Worm (Caenorhabditis elegans) whole organism, L2 larva: ENCODE measurements around the gene vps-53.
A peak's percentile ranks its signal among the peaks of the same experiment; 100 is the strongest.

ENCODE experiments used
- C34F6.9 ChIP-seq: fragments of 150-350 bp; optimal IDR thresholded peaks from 2 replicates; lab custom pipeline; 2014; ENCODE audit warnings: missing biosample characterization, missing genetic modification characterization
- F13H6.1 ChIP-seq: sonication (generic microtip); optimal IDR thresholded peaks from 2 replicates; lab custom pipeline; 2016; ENCODE audit warnings: missing genetic modification characterization, missing compliant biosample characterization
- R02D3.7 ChIP-seq: fragments of 150-350 bp; optimal IDR thresholded peaks from 2 replicates; lab custom pipeline; 2014; ENCODE audit warnings: missing biosample characterization, missing genetic modification characterization
- Y55F3AM.14 ChIP-seq: fragments of 200-800 bp; sonication (Bioruptor generic); optimal IDR thresholded peaks from 2 replicates; lab custom pipeline; 2018; ENCODE audit warnings: mild to moderate bottlenecking, missing genetic modification characterization, missing compliant biosample characterization
- ZK546.5 ChIP-seq: sonication (generic microtip); optimal IDR thresholded peaks from 2 replicates; lab custom pipeline; 2017; ENCODE audit warnings: missing biosample characterization, missing genetic modification characterization
- alr-1 ChIP-seq: fragments of 150-350 bp; optimal IDR thresholded peaks from 2 replicates; lab custom pipeline; 2014; ENCODE audit warnings: missing biosample characterization, missing genetic modification characterization
- aly-2 ChIP-seq: fragments of 150-350 bp; optimal IDR thresholded peaks from 2 replicates; lab custom pipeline; 2014; ENCODE audit warnings: missing biosample characterization, missing genetic modification characterization
- ama-1 ChIP-seq: fragments of 150-350 bp; optimal IDR thresholded peaks from 2 replicates; lab custom pipeline; 2018; ENCODE audit warnings: inconsistent platforms
- blmp-1 ChIP-seq: sonication (generic microtip); optimal IDR thresholded peaks from 2 replicates; lab custom pipeline; 2017; ENCODE audit warnings: missing genetic modification characterization, mild to moderate bottlenecking, missing compliant biosample characterization, antibody characterized with exemption, moderate library complexity; ENCODE audit not compliant: insufficient read depth
- ceh-16 ChIP-seq: fragments of 150-350 bp; optimal IDR thresholded peaks from 2 replicates; lab custom pipeline; 2014; ENCODE audit warnings: missing biosample characterization, missing genetic modification characterization
- ceh-82 ChIP-seq: fragments of 150-350 bp; optimal IDR thresholded peaks from 2 replicates; lab custom pipeline; 2014; ENCODE audit warnings: missing biosample characterization, missing genetic modification characterization
- crh-2 ChIP-seq: sonication (generic microtip); optimal IDR thresholded peaks from 2 replicates; lab custom pipeline; 2017; ENCODE audit warnings: missing biosample characterization, missing genetic modification characterization
- dmd-4 ChIP-seq: sonication (generic microtip); optimal IDR thresholded peaks from 2 replicates; lab custom pipeline; 2017; ENCODE audit warnings: missing biosample characterization, missing genetic modification characterization
- egl-27 ChIP-seq: sonication (generic microtip); optimal IDR thresholded peaks from 3 replicates; lab custom pipeline; 2017; ENCODE audit warnings: missing biosample characterization, missing genetic modification reagents, missing genetic modification characterization
- elt-1 ChIP-seq: fragments of 150-350 bp; optimal IDR thresholded peaks from 2 replicates; lab custom pipeline; 2014; ENCODE audit warnings: missing biosample characterization, missing genetic modification characterization
- elt-3 ChIP-seq: sonication (generic microtip); optimal IDR thresholded peaks from 2 replicates; lab custom pipeline; 2017; ENCODE audit warnings: missing biosample characterization, missing genetic modification characterization
- fos-1 ChIP-seq: fragments of 150-350 bp; optimal IDR thresholded peaks from 2 replicates; lab custom pipeline; 2014; ENCODE audit warnings: missing biosample characterization, missing genetic modification characterization
- gmeb-1 ChIP-seq: fragments of 150-350 bp; optimal IDR thresholded peaks from 2 replicates; lab custom pipeline; 2014; ENCODE audit warnings: missing biosample characterization, missing genetic modification characterization
- lin-11 ChIP-seq: fragments of 150-350 bp; sonication (generic microtip); optimal IDR thresholded peaks from 2 replicates; lab custom pipeline; 2014; ENCODE audit warnings: missing biosample characterization, missing genetic modification characterization, inconsistent platforms, mixed read lengths
- lin-13 ChIP-seq: fragments of 150-350 bp; optimal IDR thresholded peaks from 2 replicates; lab custom pipeline; 2014; ENCODE audit warnings: missing biosample characterization, missing genetic modification reagents, missing genetic modification characterization
- lin-39 ChIP-seq: fragments of 150-350 bp; optimal IDR thresholded peaks from 2 replicates; lab custom pipeline; 2014; ENCODE audit warnings: missing biosample characterization, missing genetic modification reagents, missing genetic modification characterization
- lsy-2 ChIP-seq, 2 experiments: fragments of 150-350 bp in 1 of 2; sonication (generic microtip) in 1 of 2; optimal IDR thresholded peaks; 2 replicates each; lab custom pipeline; 2014 to 2017; ENCODE audit warnings: missing biosample characterization in 2 of 2, missing genetic modification characterization in 2 of 2
- mab-5 ChIP-seq: fragments of 150-350 bp; optimal IDR thresholded peaks from 2 replicates; lab custom pipeline; 2014; ENCODE audit warnings: missing biosample characterization, missing genetic modification characterization
- mbf-1 ChIP-seq: sonication (generic microtip); optimal IDR thresholded peaks from 2 replicates; lab custom pipeline; 2017; ENCODE audit warnings: missing biosample characterization, missing genetic modification characterization
- mdl-1 ChIP-seq, 2 experiments: fragments of 150-350 bp in 1 of 2; sonication (generic microtip) in 1 of 2; optimal IDR thresholded peaks; 2 replicates each; lab custom pipeline; 2017; ENCODE audit warnings: missing biosample characterization in 2 of 2, missing genetic modification characterization in 2 of 2
- nhr-10 ChIP-seq: sonication (generic microtip); optimal IDR thresholded peaks from 2 replicates; lab custom pipeline; 2017; ENCODE audit warnings: missing biosample characterization, missing genetic modification characterization
- nhr-11 ChIP-seq: fragments of 150-350 bp; optimal IDR thresholded peaks from 2 replicates; lab custom pipeline; 2014; ENCODE audit warnings: missing biosample characterization, missing genetic modification characterization
- nhr-12 ChIP-seq: fragments of 150-350 bp; optimal IDR thresholded peaks from 2 replicates; lab custom pipeline; 2014; ENCODE audit warnings: missing biosample characterization, missing genetic modification characterization
- nhr-129 ChIP-seq: fragments of 150-350 bp; optimal IDR thresholded peaks from 2 replicates; lab custom pipeline; 2014; ENCODE audit warnings: missing biosample characterization, missing genetic modification characterization
- nhr-21 ChIP-seq: fragments of 150-350 bp; optimal IDR thresholded peaks from 2 replicates; lab custom pipeline; 2014; ENCODE audit warnings: missing biosample characterization, missing genetic modification characterization
- nhr-23 ChIP-seq: fragments of 150-350 bp; optimal IDR thresholded peaks from 2 replicates; lab custom pipeline; 2014; ENCODE audit warnings: missing biosample characterization, missing genetic modification reagents, missing genetic modification characterization
- nhr-237 ChIP-seq: fragments of 150-350 bp; optimal IDR thresholded peaks from 2 replicates; lab custom pipeline; 2014; ENCODE audit warnings: missing biosample characterization, missing genetic modification characterization
- nhr-25 ChIP-seq: fragments of 150-350 bp; sonication (generic microtip); optimal IDR thresholded peaks from 3 replicates; lab custom pipeline; 2014; ENCODE audit warnings: missing biosample characterization, missing genetic modification characterization
- nhr-6 ChIP-seq: fragments of 150-350 bp; optimal IDR thresholded peaks from 2 replicates; lab custom pipeline; 2014; ENCODE audit warnings: missing biosample characterization, missing genetic modification characterization
- nhr-77 ChIP-seq: fragments of 150-350 bp; optimal IDR thresholded peaks from 2 replicates; lab custom pipeline; 2014; ENCODE audit warnings: missing biosample characterization, missing genetic modification characterization
- peb-1 ChIP-seq: fragments of 150-350 bp; optimal IDR thresholded peaks from 2 replicates; lab custom pipeline; 2014; ENCODE audit warnings: missing biosample characterization, missing genetic modification characterization
- sem-4 ChIP-seq: fragments of 150-350 bp; optimal IDR thresholded peaks from 2 replicates; lab custom pipeline; 2014; ENCODE audit warnings: missing biosample characterization, missing genetic modification reagents, missing genetic modification characterization
- skn-1 ChIP-seq: sonication (generic microtip); optimal IDR thresholded peaks from 2 replicates; lab custom pipeline; 2017; ENCODE audit warnings: missing biosample characterization, missing genetic modification characterization
- sma-3 ChIP-seq: sonication (generic microtip); optimal IDR thresholded peaks from 2 replicates; lab custom pipeline; 2016; ENCODE audit warnings: missing genetic modification reagents, missing genetic modification characterization, missing compliant biosample characterization
- sma-9 ChIP-seq, 2 experiments: fragments of 150-350 bp in 1 of 2; sonication (generic microtip) in 1 of 2; optimal IDR thresholded peaks; 2 replicates each; lab custom pipeline; 2014 to 2016; ENCODE audit warnings: missing genetic modification characterization in 2 of 2, mild to moderate bottlenecking in 1 of 2, missing biosample characterization in 1 of 2, missing compliant biosample characterization in 1 of 2, missing genetic modification reagents in 1 of 2, moderate library complexity in 1 of 2
- snpc-4 ChIP-seq: fragments of 150-350 bp; optimal IDR thresholded peaks from 2 replicates; lab custom pipeline; 2014; ENCODE audit warnings: missing biosample characterization, missing genetic modification characterization
- unc-39 ChIP-seq: fragments of 150-350 bp; optimal IDR thresholded peaks from 2 replicates; lab custom pipeline; 2014; ENCODE audit warnings: missing biosample characterization, missing genetic modification characterization
- unc-55 ChIP-seq: fragments of 150-350 bp; sonication (generic microtip); optimal IDR thresholded peaks from 3 replicates; lab custom pipeline; 2014; ENCODE audit warnings: missing biosample characterization, missing genetic modification reagents, missing genetic modification characterization
- unc-62 ChIP-seq: fragments of 150-350 bp; optimal IDR thresholded peaks from 2 replicates; lab custom pipeline; 2014; ENCODE audit warnings: missing biosample characterization, missing genetic modification reagents, missing genetic modification characterization
- zag-1 ChIP-seq: fragments of 150-350 bp; optimal IDR thresholded peaks from 2 replicates; lab custom pipeline; 2014; ENCODE audit warnings: missing biosample characterization, missing genetic modification characterization
- ztf-1 ChIP-seq: fragments of 200-800 bp; sonication (Bioruptor generic); conservative IDR thresholded peaks from 2 replicates; pipeline ENCODE4 v1.3.6; 2022; ENCODE audit warnings: missing genetic modification characterization, missing compliant biosample characterization
- ztf-11 ChIP-seq: sonication (generic microtip); optimal IDR thresholded peaks from 2 replicates; lab custom pipeline; 2017; ENCODE audit warnings: missing biosample characterization, missing genetic modification characterization
- ztf-4 ChIP-seq: fragments of 150-350 bp; optimal IDR thresholded peaks from 2 replicates; lab custom pipeline; 2014; ENCODE audit warnings: missing biosample characterization, missing genetic modification characterization

vps-53 gene

DNA sequence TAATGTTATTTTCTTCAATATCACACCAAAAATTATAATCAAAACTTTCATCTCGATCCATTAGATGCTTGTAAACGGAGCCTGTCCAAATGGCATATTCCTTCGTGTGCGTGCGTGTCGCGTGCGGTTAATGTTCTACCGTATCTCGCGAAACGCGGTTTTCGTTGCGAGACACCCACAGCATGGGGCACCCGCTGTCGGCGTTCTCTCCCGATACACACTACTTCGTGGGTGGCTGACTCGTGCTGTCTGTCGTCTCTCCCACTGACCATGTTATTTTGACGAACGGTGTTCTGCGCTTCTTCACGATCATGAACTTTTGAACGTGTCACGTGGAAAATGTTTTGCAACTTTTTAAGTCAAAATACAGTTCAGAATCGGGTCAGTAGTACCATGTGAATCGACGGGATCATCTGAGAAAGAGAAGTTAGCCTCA lies 8.2 kb upstream of the vps-53 start:
- TF ChIP-seq nhr-10 (peak; percentile 90), ztf-1 (GFP tag; lab: Robert Waterston, UW) (0 out of 2 replicates have a peak, but pooled peaks have one; percentile 45), nhr-12 (tag; lab: Kevin White, UChicago) (peak; percentile 61), aly-2 (no peak), R02D3.7 (tag; lab: Kevin White, UChicago) (peak; percentile 59), zag-1 (tag; lab: Kevin White, UChicago) (peak; percentile 94), unc-62 (GFP tag; lab: Kevin White, UChicago) (peak; percentile 83), gmeb-1 (tag; lab: Kevin White, UChicago) (peak; percentile 93), nhr-11 (tag; lab: Kevin White, UChicago) (no peak), nhr-77 (tag; lab: Kevin White, UChicago) (peak; percentile 47), nhr-129 (tag; lab: Kevin White, UChicago) (peak; percentile 98), ceh-16 (peak; percentile 99), elt-1 (tag; lab: Kevin White, UChicago) (peak; percentile 57), blmp-1 (tag; lab: Kevin White, UChicago) (peak; percentile 83), unc-55 (GFP tag; lab: Kevin White, UChicago) (peak; percentile 96), ztf-11 (tag; lab: Kevin White, UChicago) (no peak), Y55F3AM.14 (GFP tag; lab: Kevin White, UChicago) (peak; percentile 99), lin-11 (tag; lab: Kevin White, UChicago) (peak; percentile 98), lsy-2 (tag; optimal IDR thresholded peaks at IDR 0.05; lab: Kevin White, UChicago) (peak; percentile 99 to 100), crh-2 (tag; lab: Kevin White, UChicago) (peak; percentile 99), elt-3 (tag; lab: Kevin White, UChicago) (no peak), C34F6.9 (tag; lab: Kevin White, UChicago) (peak; percentile 100), dmd-4 (tag; lab: Kevin White, UChicago) (no peak), nhr-23 (tag; lab: Kevin White, UChicago) (no peak), ztf-4 (tag; lab: Kevin White, UChicago) (peak; percentile 99), ZK546.5 (peak; percentile 91), sem-4 (peak; percentile 98), unc-39 (tag; lab: Kevin White, UChicago) (peak; percentile 35), nhr-21 (tag; lab: Kevin White, UChicago) (peak; percentile 98), ama-1 (peak; percentile 95), nhr-25 (peak; percentile 98), mab-5 (tag; lab: Kevin White, UChicago) (peak; percentile 77), peb-1 (tag; lab: Kevin White, UChicago) (peak; percentile 21), mdl-1 (tag; optimal IDR thresholded peaks at IDR 0.05; lab: Kevin White, UChicago) (peak; percentile 97 to 99), alr-1 (tag; lab: Kevin White, UChicago) (no peak), skn-1 (peak; percentile 41), mbf-1 (tag; lab: Kevin White, UChicago) (no peak), lin-39 (tag; lab: Kevin White, UChicago) (no peak), snpc-4 (tag; lab: Kevin White, UChicago) (peak; percentile 86), nhr-237 (tag; lab: Kevin White, UChicago) (peak; percentile 71), F13H6.1 (peak; percentile 99), ceh-82 (peak; percentile 86), lin-13 (GFP tag; lab: Kevin White, UChicago) (peak; percentile 97), fos-1 (peak; percentile 96), egl-27 (tag; lab: Kevin White, UChicago) (peak; percentile 96), nhr-6 (tag; lab: Kevin White, UChicago) (peak; percentile 94), sma-9 (GFP tag; optimal IDR thresholded peaks at IDR 0.05; lab: Kevin White, UChicago) (peak; percentile 98), sma-9 (tag; optimal IDR thresholded peaks at IDR 0.05; lab: Kevin White, UChicago) (no peak), sma-3 (GFP tag; lab: Kevin White, UChicago) (peak; percentile 100)
